Fruit fly (Drosophila melanogaster) whole organism, adult: ENCODE measurements around the gene Myo61F.

Experiments used
- CG11617 ChIP-seq: fragments of 200-800 bp; sonication (Bioruptor generic); optimal IDR thresholded peaks from 2 replicates; lab custom pipeline; 2017; ENCODE audit warnings: mild to moderate bottlenecking, missing biosample characterization, missing genetic modification reagents, missing genetic modification characterization
- CG12768 ChIP-seq: fragments of 200-800 bp; sonication (Bioruptor generic); optimal IDR thresholded peaks from 2 replicates; lab custom pipeline; 2017; ENCODE audit warnings: missing biosample characterization, missing genetic modification characterization, mild to moderate bottlenecking, moderate library complexity, missing genetic modification reagents
- CG14711 ChIP-seq: fragments of 200-800 bp; sonication (Bioruptor generic); optimal IDR thresholded peaks from 2 replicates; lab custom pipeline; 2018; ENCODE audit warnings: missing biosample characterization, mild to moderate bottlenecking, missing genetic modification characterization, moderate library complexity
- CG1620 ChIP-seq: fragments of 200-800 bp; sonication (Bioruptor generic); optimal IDR thresholded peaks from 2 replicates; lab custom pipeline; 2016; ENCODE audit warnings: missing biosample characterization, missing genetic modification characterization
- CG33017 ChIP-seq: fragments of 200-800 bp; sonication (Bioruptor generic); optimal IDR thresholded peaks from 2 replicates; lab custom pipeline; 2018; ENCODE audit warnings: missing biosample characterization, mild to moderate bottlenecking, missing genetic modification characterization, moderate library complexity
- CG5204 ChIP-seq: fragments of 200-800 bp; sonication (Bioruptor generic); optimal IDR thresholded peaks from 2 replicates; lab custom pipeline; 2016; ENCODE audit warnings: missing biosample characterization, missing genetic modification characterization
- CG7045 ChIP-seq: fragments of 200-800 bp; sonication (Bioruptor generic); optimal IDR thresholded peaks from 2 replicates; lab custom pipeline; 2017; ENCODE audit warnings: missing biosample characterization, mild to moderate bottlenecking, missing genetic modification characterization
- CG7101 ChIP-seq: fragments of 200-800 bp; sonication (Bioruptor generic); optimal IDR thresholded peaks from 2 replicates; lab custom pipeline; 2018; ENCODE audit warnings: missing biosample characterization, mild to moderate bottlenecking, missing genetic modification characterization, moderate library complexity
- Clk ChIP-seq: fragments of 200-800 bp; sonication (Bioruptor generic); optimal IDR thresholded peaks from 2 replicates; lab custom pipeline; 2017; ENCODE audit warnings: missing biosample characterization, missing genetic modification characterization
- Crg-1 ChIP-seq: fragments of 200-800 bp; sonication (Bioruptor generic); optimal IDR thresholded peaks from 2 replicates; lab custom pipeline; 2016; ENCODE audit warnings: missing biosample characterization, missing genetic modification characterization
- Hr96 ChIP-seq: fragments of 200-800 bp; sonication (Bioruptor generic); optimal IDR thresholded peaks from 2 replicates; lab custom pipeline; 2016; ENCODE audit warnings: missing biosample characterization, missing genetic modification characterization
- Mnt ChIP-seq: fragments of 200-800 bp; sonication (Bioruptor generic); optimal IDR thresholded peaks from 2 replicates; lab custom pipeline; 2016; ENCODE audit warnings: missing biosample characterization, mild to moderate bottlenecking, missing genetic modification characterization
- bab1 ChIP-seq: fragments of 200-800 bp; sonication (Bioruptor generic); optimal IDR thresholded peaks from 3 replicates; lab custom pipeline; 2019; ENCODE audit warnings: missing biosample characterization, mild to moderate bottlenecking, missing genetic modification characterization, moderate library complexity
- cic ChIP-seq: fragments of 200-800 bp; sonication (Bioruptor generic); optimal IDR thresholded peaks from 2 replicates; lab custom pipeline; 2017; ENCODE audit warnings: missing biosample characterization, mild to moderate bottlenecking, missing genetic modification characterization, moderate library complexity
- cnc ChIP-seq, 2 experiments: fragments of >200 bp; optimal IDR thresholded peaks; 2 replicates each; lab custom pipeline; 2017
- kay ChIP-seq: fragments of 200-800 bp; sonication (Bioruptor generic); peaks from one replicate; lab custom pipeline; 2016; ENCODE audit warnings: missing biosample characterization, missing genetic modification characterization, borderline replicate concordance
- ovo ChIP-seq: fragments of 200-800 bp; sonication (Bioruptor generic); optimal IDR thresholded peaks from 2 replicates; lab custom pipeline; 2016; ENCODE audit warnings: missing biosample characterization, missing genetic modification characterization
- pad ChIP-seq: fragments of 200-800 bp; sonication (Bioruptor generic); optimal IDR thresholded peaks from 3 replicates; lab custom pipeline; 2017; ENCODE audit warnings: missing biosample characterization, missing genetic modification characterization, mild to moderate bottlenecking, moderate library complexity, missing genetic modification reagents
- tj ChIP-seq: fragments of 200-800 bp; sonication (Bioruptor generic); optimal IDR thresholded peaks from 3 replicates; lab custom pipeline; 2017; ENCODE audit warnings: missing biosample characterization, mild to moderate bottlenecking, missing genetic modification characterization, moderate library complexity
- toe ChIP-seq: fragments of 200-800 bp; sonication (Bioruptor generic); optimal IDR thresholded peaks from 2 replicates; lab custom pipeline; 2016; ENCODE audit warnings: missing biosample characterization, missing genetic modification characterization

Gene Myo61F

dm6 chr3L:1330420-1330819 lies 12.1 kb downstream of the Myo61F start:
- peak; percentile 24 for TF ChIP-seq CG7101 (tag; lab: Kevin White, UChicago)
- TF ChIP-seq CG33017 (tag; lab: Kevin White, UChicago) = peak; percentile 20
- TF ChIP-seq Hr96 (GFP tag; lab: Kevin White, UChicago) = no peak

DNA sequence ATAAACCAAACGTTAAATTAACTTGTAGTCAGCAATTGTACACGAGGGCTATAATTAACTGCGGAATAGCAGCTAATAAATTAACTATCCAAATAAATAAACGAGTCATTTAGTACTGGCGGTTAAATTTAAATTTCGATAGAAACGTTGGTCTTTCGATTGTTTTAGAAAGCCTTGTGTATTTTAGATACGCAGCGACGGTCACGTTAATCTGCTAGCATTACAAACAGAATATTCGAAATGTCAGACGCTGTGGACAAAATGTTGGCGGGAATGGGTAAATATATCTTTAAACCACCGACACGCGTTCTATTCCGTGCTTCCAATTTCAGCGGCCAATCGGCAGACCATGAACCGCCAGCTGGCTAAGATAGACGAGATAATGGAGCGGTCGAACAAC lies 13.3 kb downstream of the Myo61F start, which contains the start of gene msd1:
Gene msd1 (plus strand): TSS at position 203 of the 400 bp plus-strand sequence.
- TF ChIP-seq cic (GFP tag; lab: Kevin White, UChicago) (no peak), tj (no peak), Clk (no peak), CG14711 (tag; lab: Kevin White, UChicago) (no peak), Crg-1 (GFP tag; lab: Kevin White, UChicago) (no peak), CG5204 (GFP tag; lab: Kevin White, UChicago) (no peak), kay (no peak), ovo (no peak), CG1620 (GFP tag; lab: Kevin White, UChicago) (no peak), CG7101 (tag; lab: Kevin White, UChicago) (no peak), cnc (optimal IDR thresholded peaks at IDR 0.05; lab: Kevin White, UChicago) (no peak), CG12768 (no peak), toe (GFP tag; lab: Kevin White, UChicago) (no peak), Hr96 (GFP tag; lab: Kevin White, UChicago) (no peak)

DNA sequence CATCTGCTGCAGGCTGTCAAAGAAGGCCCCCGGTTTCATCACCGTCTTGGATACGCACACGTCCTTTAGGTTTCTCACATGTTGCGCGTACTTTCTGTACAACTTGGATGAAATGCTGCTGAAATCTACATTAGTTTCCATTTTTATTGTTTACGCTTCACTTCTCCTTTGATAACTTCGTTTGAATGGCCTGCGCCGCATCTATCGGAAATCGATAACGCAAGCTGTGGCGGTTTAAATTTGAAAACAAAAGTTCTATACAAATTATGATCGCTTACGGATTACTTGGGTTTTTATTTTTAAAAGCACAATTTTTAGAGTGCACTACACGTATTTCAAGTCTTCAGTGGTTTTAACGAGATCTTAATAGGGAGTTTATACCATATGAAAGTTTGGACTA lies 14.7 kb downstream of the Myo61F start, which contains the start of gene msd5:
Gene msd5 (minus strand): TSS at position 174 of the 400 bp plus-strand sequence.
- TF ChIP-seq CG12768 (no peak), cic (GFP tag; lab: Kevin White, UChicago) (no peak), Crg-1 (GFP tag; lab: Kevin White, UChicago) (no peak), Clk (no peak), CG11617 (GFP tag; lab: Kevin White, UChicago) (no peak), kay (no peak), CG1620 (GFP tag; lab: Kevin White, UChicago) (no peak), toe (GFP tag; lab: Kevin White, UChicago) (no peak), bab1 (GFP tag; lab: Kevin White, UChicago) (no peak), ovo (no peak), CG7101 (tag; lab: Kevin White, UChicago) (no peak), Mnt (no peak), cnc (optimal IDR thresholded peaks at IDR 0.05; lab: Kevin White, UChicago) (no peak), pad (GFP tag; lab: Kevin White, UChicago) (no peak), CG5204 (GFP tag; lab: Kevin White, UChicago) (no peak), Hr96 (GFP tag; lab: Kevin White, UChicago) (no peak), tj (no peak), CG7045 (GFP tag; lab: Kevin White, UChicago) (no peak), CG14711 (tag; lab: Kevin White, UChicago) (no peak)

DNA sequence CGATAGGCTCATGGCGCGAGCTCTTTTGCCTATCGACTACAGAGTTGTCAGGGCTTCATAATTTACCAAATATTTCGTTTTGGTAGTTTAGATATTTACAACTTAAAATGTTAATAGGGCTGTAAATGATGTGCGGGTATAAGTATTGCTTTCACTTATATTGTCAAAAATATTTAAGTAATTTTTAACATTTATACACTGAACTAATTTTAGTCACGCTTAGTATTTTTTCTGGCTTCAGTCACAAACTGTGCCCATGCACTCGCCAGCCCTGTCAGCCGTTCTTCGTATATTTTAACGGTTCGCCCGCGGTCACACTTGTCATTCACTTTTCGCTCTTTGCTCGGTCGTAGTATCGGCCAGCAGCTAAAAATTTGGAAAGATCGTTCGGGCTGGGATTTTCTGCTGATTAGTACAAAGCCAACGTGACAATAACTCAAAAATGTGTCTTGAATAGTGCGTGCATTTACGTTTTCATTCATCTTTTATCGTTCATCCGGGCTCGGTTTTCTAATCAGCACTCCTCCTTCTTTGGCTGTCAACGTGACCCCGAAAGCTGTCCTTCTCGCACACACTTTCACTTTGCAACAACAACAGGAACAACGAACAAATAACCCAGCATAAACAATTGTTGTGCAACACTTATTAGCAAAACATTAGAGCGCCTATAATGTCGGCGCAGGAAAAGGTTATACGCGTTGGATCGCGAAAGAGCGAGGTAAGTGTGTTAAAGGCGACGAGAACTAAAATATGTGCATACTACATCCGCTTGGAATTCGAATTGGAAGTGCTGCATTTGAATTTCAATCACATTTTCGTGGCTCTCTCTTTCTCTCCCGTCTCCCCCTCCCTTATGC lies 16.5 kb downstream of the Myo61F start, which contains the start of the genes Hmbs and CG2211:
Gene Hmbs (plus strand): TSS at position 319 of the 857 bp plus-strand sequence.
Gene CG2211 (minus strand): TSS at position 789 of the 857 bp plus-strand sequence.
- TF ChIP-seq CG1620 (GFP tag; lab: Kevin White, UChicago) = peak; percentile 87
- peak; percentile 68 for TF ChIP-seq CG7101 (tag; lab: Kevin White, UChicago)
- peak; percentile 82 for TF ChIP-seq Clk
- peak; percentile 61 for TF ChIP-seq CG12768
- peak; percentile 84 for TF ChIP-seq CG7045 (GFP tag; lab: Kevin White, UChicago)
- TF ChIP-seq CG5204 (GFP tag; lab: Kevin White, UChicago) = no peak
- TF ChIP-seq ovo = peak; percentile 83
- peak; percentile 73 for TF ChIP-seq CG11617 (GFP tag; lab: Kevin White, UChicago)
- TF ChIP-seq pad (GFP tag; lab: Kevin White, UChicago) = no peak
- TF ChIP-seq CG14711 (tag; lab: Kevin White, UChicago) = peak; percentile 98
- TF ChIP-seq cnc (optimal IDR thresholded peaks at IDR 0.05; lab: Kevin White, UChicago) = no peak
- peak; percentile 69 for TF ChIP-seq Crg-1 (GFP tag; lab: Kevin White, UChicago)
- TF ChIP-seq tj = peak; percentile 35
- TF ChIP-seq Hr96 (GFP tag; lab: Kevin White, UChicago) = peak; percentile 92
- TF ChIP-seq CG33017 (tag; lab: Kevin White, UChicago) = peak; percentile 55
- TF ChIP-seq toe (GFP tag; lab: Kevin White, UChicago) = no peak
- TF ChIP-seq bab1 (GFP tag; lab: Kevin White, UChicago) = peak; percentile 96
- no peak for TF ChIP-seq kay
- TF ChIP-seq Mnt = peak; percentile 79
- TF ChIP-seq cic (GFP tag; lab: Kevin White, UChicago) = peak; percentile 76

DNA sequence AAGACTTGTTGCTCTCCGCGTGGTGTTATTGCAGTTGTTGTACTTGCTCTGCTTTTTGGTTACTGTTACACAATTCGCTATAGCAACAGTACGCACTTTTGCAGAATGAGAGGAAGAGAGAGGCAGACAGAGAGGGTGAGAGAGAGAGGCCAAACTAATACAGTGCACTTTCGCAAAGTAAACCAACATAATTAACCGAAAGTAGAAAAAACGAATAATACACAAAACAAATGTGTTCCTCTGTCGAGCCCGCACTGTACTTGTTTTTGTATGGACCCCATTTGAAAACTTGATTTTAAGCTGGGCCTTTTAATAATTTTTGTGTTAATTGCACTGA lies 17.1 kb downstream of the Myo61F start:
- TF ChIP-seq cnc (optimal IDR thresholded peaks at IDR 0.05; lab: Kevin White, UChicago) (peak in 1 of 2 experiments; percentile 24), Clk (no peak), CG7045 (GFP tag; lab: Kevin White, UChicago) (peak; percentile 40), cic (GFP tag; lab: Kevin White, UChicago) (no peak), CG33017 (tag; lab: Kevin White, UChicago) (no peak), tj (no peak), toe (GFP tag; lab: Kevin White, UChicago) (no peak), pad (GFP tag; lab: Kevin White, UChicago) (peak; percentile 98), CG1620 (GFP tag; lab: Kevin White, UChicago) (peak; percentile 2), CG7101 (tag; lab: Kevin White, UChicago) (peak; percentile 33), CG12768 (no peak), CG11617 (GFP tag; lab: Kevin White, UChicago) (no peak), bab1 (GFP tag; lab: Kevin White, UChicago) (peak; percentile 35), Mnt (no peak), ovo (no peak), kay (no peak), CG14711 (tag; lab: Kevin White, UChicago) (peak; percentile 23), Hr96 (GFP tag; lab: Kevin White, UChicago) (no peak), CG5204 (GFP tag; lab: Kevin White, UChicago) (no peak), Crg-1 (GFP tag; lab: Kevin White, UChicago) (peak; percentile 15)
